Worm (Caenorhabditis elegans) whole organism, L4/young adult: ENCODE data around the gene rpl-10.
A peak's percentile ranks its signal among the peaks of the same experiment; 100 is the strongest.

ENCODE experiments used
- W03F9.2 ChIP-seq: fragments of 150-350 bp; optimal IDR thresholded peaks from 2 replicates; lab custom pipeline; 2014; ENCODE audit warnings: missing biosample characterization, missing genetic modification characterization
- dao-5 ChIP-seq: sonication (generic microtip); optimal IDR thresholded peaks from 2 replicates; lab custom pipeline; 2016; ENCODE audit warnings: missing genotype, missing genetic modification characterization, moderate library complexity, missing compliant biosample characterization
- him-1 ChIP-seq: sonication (generic microtip); optimal IDR thresholded peaks from 2 replicates; lab custom pipeline; 2016; ENCODE audit warnings: missing genotype, missing genetic modification reagents, missing genetic modification characterization, missing compliant biosample characterization

ce11 chrII:8131413-8131966 is 12.2 kb upstream of the rpl-10 start:
- peak; percentile 67 for TF ChIP-seq him-1 (tag; lab: Kevin White, UChicago)
- TF ChIP-seq W03F9.2 (tag; lab: Kevin White, UChicago), result no peak
- no peak for TF ChIP-seq dao-5 (tag; lab: Kevin White, UChicago)
